Worm (Caenorhabditis elegans) whole organism, late embryonic: ENCODE results near the gene ZK697.14.

ENCODE experiments used
- elt-4 ChIP-seq: sonication (generic microtip); optimal IDR thresholded peaks from 2 replicates; lab custom pipeline; 2016; ENCODE audit warnings: missing genetic modification characterization, missing compliant biosample characterization
- ets-4 ChIP-seq: sonication (generic microtip); optimal IDR thresholded peaks from 2 replicates; lab custom pipeline; 2016; ENCODE audit warnings: missing genetic modification characterization, missing compliant biosample characterization
- fkh-10 ChIP-seq: fragments of 150-350 bp; optimal IDR thresholded peaks from 2 replicates; lab custom pipeline; 2014; ENCODE audit warnings: missing biosample characterization, missing genetic modification reagents, missing genetic modification characterization
- lim-6 ChIP-seq: sonication (generic microtip); optimal IDR thresholded peaks from 2 replicates; lab custom pipeline; 2016; ENCODE audit warnings: missing genetic modification characterization, missing compliant biosample characterization
- pat-9 ChIP-seq: fragments of 200-800 bp; sonication (Bioruptor generic); optimal IDR thresholded peaks from 2 replicates; lab custom pipeline; 2018; ENCODE audit warnings: mild to moderate bottlenecking, missing genetic modification characterization, moderate library complexity, missing compliant biosample characterization
- pha-4 ChIP-seq: fragments of 150-350 bp; optimal IDR thresholded peaks from 2 replicates; lab custom pipeline; 2018; ENCODE audit warnings: missing biosample characterization, missing genetic modification reagents, missing genetic modification characterization
- sox-2 ChIP-seq: fragments of 200-800 bp; sonication (Bioruptor generic); IDR thresholded peaks from 2 replicates; pipeline ENCODE4 v1.3.6; 2022; ENCODE audit warnings: missing genetic modification reagents, missing genetic modification characterization, missing compliant biosample characterization
- unc-86 ChIP-seq: sonication (generic microtip); optimal IDR thresholded peaks from 2 replicates; lab custom pipeline; 2016; ENCODE audit warnings: missing genetic modification characterization, missing compliant biosample characterization

DNA sequence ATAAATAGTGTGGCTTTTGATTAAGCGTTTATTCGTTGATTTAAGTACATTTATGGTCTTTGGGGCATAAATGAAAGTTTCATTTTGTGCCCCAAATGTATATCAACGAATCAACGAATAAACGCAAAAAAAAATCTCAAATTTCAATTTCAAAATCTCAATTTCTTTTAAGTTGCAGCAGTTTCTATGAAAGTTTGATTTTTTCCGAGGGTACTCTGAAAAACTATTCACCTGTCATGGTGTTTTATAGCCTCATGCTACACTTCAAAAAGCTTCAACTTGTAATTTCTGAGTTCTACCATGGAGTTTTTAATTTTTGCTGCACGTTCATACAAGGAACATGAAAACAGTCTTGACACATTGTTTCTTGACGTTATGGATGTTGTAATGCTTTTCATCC is 3.0 kb downstream of the ZK697.14 start, which contains the start of gene ZK697.1:
- TF ChIP-seq elt-4 (tag; lab: Kevin White, UChicago), result no peak
- TF ChIP-seq fkh-10, result no peak
- no peak for TF ChIP-seq pha-4 (tag; lab: Kevin White, UChicago)
- TF ChIP-seq sox-2 (GFP tag; lab: Robert Waterston, UW), result no peak
- no peak for TF ChIP-seq lim-6 (tag; lab: Kevin White, UChicago)
- TF ChIP-seq pat-9 (tag; lab: Kevin White, UChicago), result no peak
- no peak for TF ChIP-seq ets-4
- no peak for TF ChIP-seq unc-86
